Worm (Caenorhabditis elegans) whole organism, early embryonic: Measurements from ENCODE around the gene srsx-24.

Experiments
- B0310.2 ChIP-seq: sonication (generic microtip); optimal IDR thresholded peaks from 2 replicates; lab custom pipeline; 2016; ENCODE audit warnings: mild to moderate bottlenecking, missing genetic modification characterization, missing compliant biosample characterization
- F13C5.2 ChIP-seq: sonication (generic microtip); optimal IDR thresholded peaks from 2 replicates; lab custom pipeline; 2017; ENCODE audit warnings: mild to moderate bottlenecking, missing genetic modification characterization, inconsistent platforms, missing compliant biosample characterization
- aly-1 ChIP-seq: sonication (generic microtip); optimal IDR thresholded peaks from 2 replicates; lab custom pipeline; 2016; ENCODE audit warnings: missing genetic modification characterization, missing compliant biosample characterization
- ama-1 ChIP-seq: fragments of 150-350 bp; optimal IDR thresholded peaks from 2 replicates; lab custom pipeline; 2014
- ceh-13 ChIP-seq: fragments of 200-800 bp; sonication (Bioruptor generic); optimal IDR thresholded peaks from 2 replicates; lab custom pipeline; 2018; ENCODE audit warnings: mild to moderate bottlenecking, missing genetic modification characterization, missing compliant biosample characterization
- ceh-36 ChIP-seq: sonication (generic microtip); optimal IDR thresholded peaks from 2 replicates; lab custom pipeline; 2016; ENCODE audit warnings: missing genetic modification characterization, inconsistent platforms, missing compliant biosample characterization
- ets-7 ChIP-seq: sonication (generic microtip); optimal IDR thresholded peaks from 2 replicates; lab custom pipeline; 2016; ENCODE audit warnings: missing genotype, missing genetic modification characterization, missing compliant biosample characterization
- flt-1 ChIP-seq: fragments of 200-800 bp; sonication (Bioruptor generic); IDR thresholded peaks from 2 replicates; pipeline ENCODE4 v1.3.6; 2022; ENCODE audit warnings: missing genetic modification characterization, missing compliant biosample characterization
- hmbx-1 ChIP-seq: sonication (generic microtip); optimal IDR thresholded peaks from 2 replicates; lab custom pipeline; 2016; ENCODE audit warnings: mild to moderate bottlenecking, missing genetic modification characterization, missing compliant biosample characterization
- hmg-4 ChIP-seq: fragments of 200-800 bp; sonication (Bioruptor generic); optimal IDR thresholded peaks from 2 replicates; lab custom pipeline; 2018; ENCODE audit warnings: mild to moderate bottlenecking, missing genetic modification characterization, missing compliant biosample characterization
- hnd-1 ChIP-seq: sonication (generic microtip); optimal IDR thresholded peaks from 2 replicates; lab custom pipeline; 2016; ENCODE audit warnings: missing genetic modification characterization, missing compliant biosample characterization
- pes-1 ChIP-seq: fragments of 200-800 bp; sonication (Bioruptor generic); IDR thresholded peaks from 2 replicates; pipeline ENCODE4 v1.3.6; 2022; ENCODE audit warnings: missing genetic modification reagents, missing genetic modification characterization, missing compliant biosample characterization
- scrt-1 ChIP-seq: fragments of 200-800 bp; sonication (Bioruptor generic); IDR thresholded peaks from 2 replicates; pipeline ENCODE4 v1.3.6; 2022; ENCODE audit warnings: missing genetic modification characterization, missing compliant biosample characterization
- sea-1 ChIP-seq: fragments of 200-800 bp; sonication (Bioruptor generic); conservative IDR thresholded peaks from 2 replicates; pipeline ENCODE4 v1.3.6; 2022; ENCODE audit warnings: missing genetic modification characterization, missing compliant biosample characterization
- tbx-11 ChIP-seq: fragments of 200-800 bp; sonication (Bioruptor generic); IDR thresholded peaks from 2 replicates; pipeline ENCODE4 v1.3.6; 2022; ENCODE audit warnings: missing genetic modification characterization, missing compliant biosample characterization
- tbx-37 ChIP-seq: fragments of 200-800 bp; sonication (Bioruptor generic); conservative IDR thresholded peaks from 2 replicates; pipeline ENCODE4 v1.3.6; 2022; ENCODE audit warnings: missing genetic modification reagents, missing genetic modification characterization, missing compliant biosample characterization
- tra-4 ChIP-seq: sonication (generic microtip); optimal IDR thresholded peaks from 2 replicates; lab custom pipeline; 2017; ENCODE audit warnings: missing genetic modification characterization, missing compliant biosample characterization

The srsx-24 gene

DNA sequence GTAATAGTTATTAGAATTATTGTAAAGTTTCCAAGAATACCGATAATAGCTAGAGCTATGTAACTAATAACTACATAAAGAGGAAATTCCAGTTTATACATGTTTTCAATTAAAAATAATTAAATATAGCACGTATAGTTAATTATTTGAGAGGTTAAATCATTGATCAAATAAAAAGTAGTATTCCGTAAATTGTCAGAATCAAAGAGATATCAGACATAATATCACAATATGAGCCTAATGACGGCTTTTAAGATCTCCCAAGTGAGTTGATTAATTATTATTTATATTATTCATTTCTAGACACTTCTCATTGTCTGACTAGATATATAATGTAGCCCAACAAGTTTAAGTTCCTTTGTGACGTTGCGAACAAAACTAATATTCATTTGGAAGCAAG is at the start of gene srsx-24:
Gene srsx-24 (minus strand): TSS at position 101 of the 400 bp plus-strand sequence.
- TF ChIP-seq tbx-37 (GFP tag; lab: Robert Waterston, UW) (no peak), B0310.2 (tag; lab: Kevin White, UChicago) (no peak), hmbx-1 (tag; lab: Kevin White, UChicago) (no peak), ceh-13 (GFP tag; lab: Kevin White, UChicago) (no peak), ceh-36 (tag; lab: Kevin White, UChicago) (no peak), ama-1 (lab: Kevin White, UChicago) (no peak), F13C5.2 (tag; lab: Kevin White, UChicago) (no peak), sea-1 (GFP tag; lab: Robert Waterston, UW) (no peak), tra-4 (tag; lab: Kevin White, UChicago) (no peak), hmg-4 (no peak), hnd-1 (tag; lab: Kevin White, UChicago) (no peak), scrt-1 (GFP tag; lab: Robert Waterston, UW) (no peak), pes-1 (no peak), tbx-11 (no peak), flt-1 (GFP tag; lab: Robert Waterston, UW) (no peak), ets-7 (tag; lab: Kevin White, UChicago) (no peak), aly-1 (tag; lab: Kevin White, UChicago) (no peak)

DNA sequence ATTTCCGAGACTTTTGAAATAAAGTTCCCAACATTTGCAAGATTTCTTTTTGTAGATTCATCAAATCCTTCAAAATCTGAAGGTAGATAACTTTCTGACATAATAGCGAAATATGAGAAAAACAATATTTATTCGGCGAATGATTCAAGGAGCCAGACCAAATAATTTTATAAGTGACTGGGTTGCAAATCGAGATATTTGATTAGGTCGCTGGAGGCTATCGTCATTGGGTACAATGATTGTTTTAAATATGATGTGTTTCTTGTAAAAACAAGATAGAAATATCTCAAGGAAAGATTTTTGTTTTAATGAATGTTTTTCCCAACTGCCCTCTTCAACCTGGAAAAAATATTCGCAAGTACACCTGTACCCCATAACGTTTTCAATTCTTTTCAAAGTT is 49.6 kb upstream of the srsx-24 start, which contains the start of gene srw-69:
Gene srw-69 (minus strand): TSS at position 101 of the 400 bp plus-strand sequence.
- TF ChIP-seq B0310.2 (tag; lab: Kevin White, UChicago) (no peak), hmg-4 (no peak), hmbx-1 (tag; lab: Kevin White, UChicago) (no peak), flt-1 (GFP tag; lab: Robert Waterston, UW) (no peak), hnd-1 (tag; lab: Kevin White, UChicago) (no peak), aly-1 (tag; lab: Kevin White, UChicago) (no peak), pes-1 (no peak)

DNA sequence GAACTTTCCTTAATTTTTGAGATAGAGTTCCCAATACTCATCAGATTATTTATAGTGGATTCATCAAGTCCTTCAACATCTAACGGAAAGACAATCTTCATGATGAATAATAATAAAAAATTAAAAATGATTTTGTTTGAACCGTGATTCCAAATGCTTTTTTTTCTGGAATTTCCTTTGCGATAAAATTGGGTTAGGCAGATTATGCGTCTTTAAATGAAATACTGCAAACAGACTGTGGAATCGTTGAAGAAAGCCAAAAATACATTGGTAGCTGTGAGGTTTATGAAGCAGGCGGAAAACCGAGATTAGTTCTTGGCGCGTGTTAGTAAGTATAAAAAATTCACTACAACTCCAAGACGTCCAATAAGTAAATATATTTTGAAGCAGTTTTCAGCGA is 47.3 kb upstream of the srsx-24 start, which contains the start of gene srw-68:
Gene srw-68 (minus strand): TSS at position 101 of the 400 bp plus-strand sequence.
- no peak for TF ChIP-seq sea-1 (GFP tag; lab: Robert Waterston, UW)
- no peak for TF ChIP-seq ama-1 (lab: Kevin White, UChicago)
- no peak for TF ChIP-seq hmg-4
- no peak for TF ChIP-seq ceh-36 (tag; lab: Kevin White, UChicago)
- TF ChIP-seq tra-4 (tag; lab: Kevin White, UChicago): no peak
- no peak for TF ChIP-seq flt-1 (GFP tag; lab: Robert Waterston, UW)
- no peak for TF ChIP-seq F13C5.2 (tag; lab: Kevin White, UChicago)
- TF ChIP-seq pes-1: no peak

DNA sequence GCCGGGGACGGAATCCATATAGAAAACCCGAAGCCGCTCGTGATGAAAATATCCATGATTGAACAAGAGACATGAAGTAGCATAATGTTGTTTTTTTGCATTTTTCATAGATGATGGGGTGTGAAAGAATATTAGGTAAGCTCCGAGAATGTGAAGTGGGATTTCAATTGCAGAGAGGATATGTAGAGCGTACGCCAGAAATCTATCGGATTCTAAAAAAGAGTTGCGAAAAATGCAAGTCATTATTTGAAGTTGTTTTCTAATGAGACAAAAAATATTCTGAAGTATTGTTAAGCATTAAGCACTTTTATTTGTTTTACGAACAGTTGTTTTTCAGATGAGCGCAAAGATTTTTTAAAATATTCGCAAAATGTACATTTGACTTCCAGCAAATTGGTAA is 45.1 kb upstream of the srsx-24 start, which contains the start of gene F18E3.10:
Gene F18E3.10 (minus strand): TSS at position 101 of the 400 bp plus-strand sequence.
- TF ChIP-seq ceh-13 (GFP tag; lab: Kevin White, UChicago) (no peak), flt-1 (GFP tag; lab: Robert Waterston, UW) (no peak), pes-1 (no peak), sea-1 (GFP tag; lab: Robert Waterston, UW) (no peak), tbx-37 (GFP tag; lab: Robert Waterston, UW) (no peak)

DNA sequence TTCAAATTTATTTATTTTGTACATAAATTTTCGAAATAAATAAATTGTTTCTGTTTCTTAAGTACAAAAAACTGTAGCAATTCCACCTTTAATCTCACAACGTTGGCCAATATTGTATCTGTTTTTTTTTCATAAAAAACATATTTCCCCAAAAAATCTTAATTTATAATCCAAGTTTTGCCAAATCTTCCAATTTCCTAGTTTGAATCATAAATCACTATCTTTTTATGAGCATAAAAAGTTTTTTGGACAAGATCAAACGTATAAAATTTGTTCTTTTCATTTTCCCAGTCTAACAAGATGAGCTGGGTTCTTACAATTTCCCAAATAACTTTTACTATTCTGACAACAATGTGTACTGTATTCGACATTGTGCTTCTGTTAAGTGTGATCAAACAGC is 40.9 kb upstream of the srsx-24 start, which contains the start of gene srxa-4:
Gene srxa-4 (plus strand): TSS at position 301 of the 400 bp plus-strand sequence.
- TF ChIP-seq ceh-36 (tag; lab: Kevin White, UChicago) (no peak), scrt-1 (GFP tag; lab: Robert Waterston, UW) (no peak), pes-1 (no peak)

DNA sequence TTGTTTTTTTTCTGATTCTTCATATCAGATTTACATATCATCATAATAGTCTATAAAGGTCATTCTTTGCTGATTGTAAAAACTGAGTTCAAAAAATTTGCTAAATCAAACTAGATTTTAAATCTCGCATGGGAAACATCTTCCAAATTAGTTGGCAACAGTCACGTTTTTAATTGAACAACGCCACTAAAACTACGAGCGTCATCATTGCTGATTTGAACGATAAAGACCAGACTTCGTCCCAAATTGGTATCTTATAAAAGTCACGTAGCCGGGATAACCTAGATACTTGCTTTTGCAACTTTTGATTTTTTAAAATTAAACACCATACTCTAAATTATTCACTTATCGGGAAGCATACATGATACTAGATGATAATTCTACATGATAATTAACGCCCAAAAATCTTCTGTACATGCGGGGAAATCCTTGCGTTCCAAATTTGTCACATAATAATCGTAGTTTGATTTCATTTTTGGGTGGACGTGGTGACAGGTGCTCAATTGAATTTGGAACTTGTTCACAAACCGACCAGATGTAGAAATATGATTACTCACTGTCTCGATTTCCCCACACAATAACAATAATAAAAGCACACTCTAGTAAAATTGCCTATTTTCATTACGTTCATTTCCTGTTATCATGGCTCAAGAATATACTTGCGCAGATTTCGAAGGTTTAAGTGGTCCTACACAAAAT is 37.9 kb upstream of the srsx-24 start, which contains the start of gene srw-67:
Gene srw-67 (plus strand): TSS at position 643 of the 699 bp plus-strand sequence.
- TF ChIP-seq scrt-1 (GFP tag; lab: Robert Waterston, UW) (no peak), sea-1 (GFP tag; lab: Robert Waterston, UW) (no peak), tbx-11 (no peak), ama-1 (lab: Kevin White, UChicago) (no peak)

DNA sequence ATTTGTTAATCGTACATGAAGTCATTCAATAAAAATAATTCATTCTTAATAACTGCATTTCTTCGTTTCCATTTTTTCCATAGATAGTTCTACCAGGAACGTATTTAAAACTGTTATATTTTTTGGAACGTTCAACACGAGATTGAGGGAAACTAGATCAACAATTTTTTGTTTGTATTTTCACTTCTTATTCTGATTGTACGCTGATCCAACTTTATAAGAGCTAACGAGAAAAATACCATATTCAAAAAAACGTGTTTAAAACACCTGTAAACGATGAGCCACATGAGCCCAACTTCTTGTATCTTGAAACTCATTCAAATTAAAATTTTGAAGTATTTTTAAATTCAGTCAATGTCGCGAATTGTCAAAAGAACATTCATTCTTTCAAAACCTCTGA is 37.3 kb upstream of the srsx-24 start:
- no peak for TF ChIP-seq hnd-1 (tag; lab: Kevin White, UChicago)
- no peak for TF ChIP-seq ets-7 (tag; lab: Kevin White, UChicago)
- TF ChIP-seq flt-1 (GFP tag; lab: Robert Waterston, UW): no peak
- no peak for TF ChIP-seq hmg-4
- no peak for TF ChIP-seq scrt-1 (GFP tag; lab: Robert Waterston, UW)
- no peak for TF ChIP-seq tbx-11
- TF ChIP-seq ama-1 (lab: Kevin White, UChicago): no peak
- TF ChIP-seq ceh-13 (GFP tag; lab: Kevin White, UChicago): no peak
- no peak for TF ChIP-seq B0310.2 (tag; lab: Kevin White, UChicago)
- TF ChIP-seq hmbx-1 (tag; lab: Kevin White, UChicago): no peak
- TF ChIP-seq aly-1 (tag; lab: Kevin White, UChicago): no peak
- TF ChIP-seq sea-1 (GFP tag; lab: Robert Waterston, UW): no peak
- no peak for TF ChIP-seq F13C5.2 (tag; lab: Kevin White, UChicago)
- TF ChIP-seq pes-1: no peak
